Worm (Caenorhabditis elegans) whole organism, early embryonic: ENCODE measurements around the gene F08G5.3.

Source experiments
- B0310.2 ChIP-seq: sonication (generic microtip); optimal IDR thresholded peaks from 2 replicates; lab custom pipeline; 2016; ENCODE audit warnings: mild to moderate bottlenecking, missing genetic modification characterization, missing compliant biosample characterization
- F13C5.2 ChIP-seq: sonication (generic microtip); optimal IDR thresholded peaks from 2 replicates; lab custom pipeline; 2017; ENCODE audit warnings: mild to moderate bottlenecking, missing genetic modification characterization, inconsistent platforms, missing compliant biosample characterization
- ama-1 ChIP-seq: fragments of 150-350 bp; optimal IDR thresholded peaks from 2 replicates; lab custom pipeline; 2014
- ceh-13 ChIP-seq: fragments of 200-800 bp; sonication (Bioruptor generic); optimal IDR thresholded peaks from 2 replicates; lab custom pipeline; 2018; ENCODE audit warnings: mild to moderate bottlenecking, missing genetic modification characterization, missing compliant biosample characterization
- ets-7 ChIP-seq: sonication (generic microtip); optimal IDR thresholded peaks from 2 replicates; lab custom pipeline; 2016; ENCODE audit warnings: missing genotype, missing genetic modification characterization, missing compliant biosample characterization
- flt-1 ChIP-seq: fragments of 200-800 bp; sonication (Bioruptor generic); IDR thresholded peaks from 2 replicates; pipeline ENCODE4 v1.3.6; 2022; ENCODE audit warnings: missing genetic modification characterization, missing compliant biosample characterization
- sea-1 ChIP-seq: fragments of 200-800 bp; sonication (Bioruptor generic); conservative IDR thresholded peaks from 2 replicates; pipeline ENCODE4 v1.3.6; 2022; ENCODE audit warnings: missing genetic modification characterization, missing compliant biosample characterization
- tbx-11 ChIP-seq: fragments of 200-800 bp; sonication (Bioruptor generic); IDR thresholded peaks from 2 replicates; pipeline ENCODE4 v1.3.6; 2022; ENCODE audit warnings: missing genetic modification characterization, missing compliant biosample characterization
- tbx-37 ChIP-seq: fragments of 200-800 bp; sonication (Bioruptor generic); conservative IDR thresholded peaks from 2 replicates; pipeline ENCODE4 v1.3.6; 2022; ENCODE audit warnings: missing genetic modification reagents, missing genetic modification characterization, missing compliant biosample characterization
- tra-4 ChIP-seq: sonication (generic microtip); optimal IDR thresholded peaks from 2 replicates; lab custom pipeline; 2017; ENCODE audit warnings: missing genetic modification characterization, missing compliant biosample characterization

ce11 chrIV:12379784-12380183, 37.6 kb downstream of the F08G5.3 start, which contains the start of gene thn-1:
- no peak for TF ChIP-seq tra-4 (tag; lab: Kevin White, UChicago)
- TF ChIP-seq flt-1 (GFP tag; lab: Robert Waterston, UW): no peak
- no peak for TF ChIP-seq ama-1 (lab: Kevin White, UChicago)
- TF ChIP-seq sea-1 (GFP tag; lab: Robert Waterston, UW): no peak
- no peak for TF ChIP-seq F13C5.2 (tag; lab: Kevin White, UChicago)
- no peak for TF ChIP-seq B0310.2
- no peak for TF ChIP-seq tbx-37
- TF ChIP-seq ceh-13 (GFP tag; lab: Kevin White, UChicago): no peak
- TF ChIP-seq ets-7 (tag; lab: Kevin White, UChicago): no peak
- TF ChIP-seq tbx-11 (GFP tag; lab: Robert Waterston, UW): no peak
